Fruit fly (Drosophila melanogaster) whole organism, adult: ENCODE data around the gene eas.

ENCODE experiments used
- CG11617 ChIP-seq: fragments of 200-800 bp; sonication (Bioruptor generic); optimal IDR thresholded peaks from 2 replicates; lab custom pipeline; 2017; ENCODE audit warnings: mild to moderate bottlenecking, missing biosample characterization, missing genetic modification reagents, missing genetic modification characterization
- CG12768 ChIP-seq: fragments of 200-800 bp; sonication (Bioruptor generic); optimal IDR thresholded peaks from 2 replicates; lab custom pipeline; 2017; ENCODE audit warnings: missing biosample characterization, missing genetic modification characterization, mild to moderate bottlenecking, moderate library complexity, missing genetic modification reagents
- CG14711 ChIP-seq: fragments of 200-800 bp; sonication (Bioruptor generic); optimal IDR thresholded peaks from 2 replicates; lab custom pipeline; 2018; ENCODE audit warnings: missing biosample characterization, mild to moderate bottlenecking, missing genetic modification characterization, moderate library complexity
- CG7045 ChIP-seq: fragments of 200-800 bp; sonication (Bioruptor generic); optimal IDR thresholded peaks from 2 replicates; lab custom pipeline; 2017; ENCODE audit warnings: missing biosample characterization, mild to moderate bottlenecking, missing genetic modification characterization
- cic ChIP-seq: fragments of 200-800 bp; sonication (Bioruptor generic); optimal IDR thresholded peaks from 2 replicates; lab custom pipeline; 2017; ENCODE audit warnings: missing biosample characterization, mild to moderate bottlenecking, missing genetic modification characterization, moderate library complexity
- kay ChIP-seq: fragments of 200-800 bp; sonication (Bioruptor generic); peaks from one replicate; lab custom pipeline; 2016; ENCODE audit warnings: missing biosample characterization, missing genetic modification characterization, borderline replicate concordance
- ovo ChIP-seq: fragments of 200-800 bp; sonication (Bioruptor generic); optimal IDR thresholded peaks from 2 replicates; lab custom pipeline; 2016; ENCODE audit warnings: missing biosample characterization, missing genetic modification characterization
- pad ChIP-seq: fragments of 200-800 bp; sonication (Bioruptor generic); optimal IDR thresholded peaks from 3 replicates; lab custom pipeline; 2017; ENCODE audit warnings: missing biosample characterization, missing genetic modification characterization, mild to moderate bottlenecking, moderate library complexity, missing genetic modification reagents

- TF ChIP-seq pad (GFP tag; lab: Kevin White, UChicago) (peak; percentile 11), CG12768 (GFP tag; lab: Kevin White, UChicago) (no peak), ovo (GFP tag; lab: Kevin White, UChicago) (peak; percentile 54), CG11617 (GFP tag; lab: Kevin White, UChicago) (peak; percentile 28), CG14711 (tag; lab: Kevin White, UChicago) (no peak), CG7045 (GFP tag; lab: Kevin White, UChicago) (no peak), kay (no peak), cic (no peak)
Measured at dm6 chrX:16331562-16332233, 53.6 kb downstream of the eas start.
